Fruit fly (Drosophila melanogaster) whole organism, prepupa: ENCODE data around the gene CG2641.

ENCODE experiments used
- CG15336 ChIP-seq: fragments of 200-800 bp; sonication (Bioruptor generic); IDR thresholded peaks from 2 replicates; pipeline ENCODE4 v1.3.6; 2022; ENCODE audit warnings: missing biosample characterization, missing genetic modification characterization
- CG4318 ChIP-seq: fragments of 200-800 bp; sonication (Bioruptor generic); optimal IDR thresholded peaks from 3 replicates; lab custom pipeline; 2017; ENCODE audit warnings: missing biosample characterization, mild to moderate bottlenecking, missing genetic modification characterization
- CG6276 ChIP-seq: fragments of 200-800 bp; sonication (Bioruptor generic); optimal IDR thresholded peaks from 2 replicates; lab custom pipeline; 2017; ENCODE audit warnings: missing biosample characterization, mild to moderate bottlenecking, missing genetic modification characterization
- CG6792 ChIP-seq: fragments of 200-800 bp; sonication (Bioruptor generic); optimal IDR thresholded peaks from 3 replicates; lab custom pipeline; 2016; ENCODE audit warnings: missing biosample characterization, missing genetic modification characterization
- CG8319 ChIP-seq: fragments of 200-800 bp; sonication (Bioruptor generic); optimal IDR thresholded peaks from 3 replicates; lab custom pipeline; 2016; ENCODE audit warnings: missing biosample characterization, missing genetic modification characterization
- Ets21C ChIP-seq: fragments of 200-800 bp; sonication (Bioruptor generic); optimal IDR thresholded peaks from 3 replicates; lab custom pipeline; 2016; ENCODE audit warnings: missing biosample characterization, missing genetic modification characterization
- Ets96B ChIP-seq: fragments of 200-800 bp; optimal IDR thresholded peaks from 2 replicates; lab custom pipeline; 2019; ENCODE audit warnings: missing biosample characterization, mild to moderate bottlenecking, missing genetic modification characterization, moderate library complexity
- Gug ChIP-seq: fragments of 200-800 bp; sonication (Bioruptor generic); IDR thresholded peaks from 2 replicates; pipeline ENCODE4 v1.3.6; 2022; ENCODE audit warnings: missing biosample characterization, missing genetic modification characterization
- achi ChIP-seq: fragments of 200-800 bp; sonication (Bioruptor generic); optimal IDR thresholded peaks from 3 replicates; lab custom pipeline; 2016; ENCODE audit warnings: missing biosample characterization, missing genetic modification characterization
- cyc ChIP-seq: fragments of 200-800 bp; sonication (Bioruptor generic); optimal IDR thresholded peaks from 3 replicates; lab custom pipeline; 2016; ENCODE audit warnings: missing biosample characterization, missing genetic modification characterization
- dac ChIP-seq: fragments of 200-800 bp; sonication (Bioruptor generic); optimal IDR thresholded peaks from 2 replicates; lab custom pipeline; 2017; ENCODE audit warnings: missing biosample characterization, mild to moderate bottlenecking, missing genetic modification characterization
- fd85E ChIP-seq: fragments of 200-800 bp; sonication (Bioruptor generic); optimal IDR thresholded peaks from 3 replicates; lab custom pipeline; 2016; ENCODE audit warnings: missing biosample characterization, missing genetic modification characterization
- ss ChIP-seq, 2 experiments: fragments of 200-800 bp; sonication (Bioruptor generic); optimal IDR thresholded peaks; 2 replicates in 1 of 2; 3 replicates in 1 of 2; lab custom pipeline; 2017 to 2018; ENCODE audit warnings: mild to moderate bottlenecking in 2 of 2, missing biosample characterization in 2 of 2, missing genetic modification characterization in 2 of 2, moderate library complexity in 1 of 2

- TF ChIP-seq fd85E (GFP tag; lab: Kevin White, UChicago) (no peak), achi (GFP tag; lab: Kevin White, UChicago) (no peak), dac (GFP tag; lab: Kevin White, UChicago) (no peak), CG6792 (GFP tag; lab: Kevin White, UChicago) (no peak), cyc (no peak), CG6276 (GFP tag; lab: Kevin White, UChicago) (no peak), ss (GFP tag; optimal IDR thresholded peaks at IDR 0.05; lab: Kevin White, UChicago) (no peak), CG4318 (GFP tag; lab: Kevin White, UChicago) (no peak), Ets96B (no peak), Ets21C (GFP tag; lab: Kevin White, UChicago) (no peak), CG15336 (GFP tag; lab: Robert Waterston, UW) (no peak), CG8319 (GFP tag; lab: Kevin White, UChicago) (no peak), Gug (GFP tag; lab: Robert Waterston, UW) (no peak)
These were observed 32.8 kb upstream of the CG2641 start for dm6 chr3R:7760970-7761558.
